Worm (Caenorhabditis elegans): Measurements from ENCODE around the gene F41B4.1.
A peak's percentile ranks its signal among the peaks of the same experiment; 100 is the strongest.
"Not testable (repeated sequence)": the region's sequence is repeated elsewhere in the genome, so short reads cannot be mapped to it uniquely, and the experiment has no call there.

F41B4.1 gene

ce11 chrX:6825840-6826239 is at the start of gene F41B4.1:
TSS of gene F41B4.1 (minus strand) at chrX:6825862.
- TF ChIP-seq hlh-30 (tag; optimal IDR thresholded peaks at IDR 0.05; ENCODE audit: insufficient read depth), result peak; percentile 14
- peak; percentile 55 for TF ChIP-seq nhr-11 (tag; optimal IDR thresholded peaks at IDR 0.05)
- TF ChIP-seq dmd-6 (GFP tag; IDR thresholded peaks at IDR 0.05), result peak; percentile 11; the same call in 1 of the 2 replicates
- no peak for TF ChIP-seq nhr-28 (tag; optimal IDR thresholded peaks at IDR 0.05)
- TF ChIP-seq zip-11 (GFP tag; IDR thresholded peaks at IDR 0.05), result no peak
- TF ChIP-seq cey-2 (tag; optimal IDR thresholded peaks at IDR 0.05; ENCODE audit: borderline replicate concordance, insufficient read depth), result no peak
- TF ChIP-seq daf-16 (GFP tag; optimal IDR thresholded peaks at IDR 0.05), result peak in 1 of 2 experiments; percentile 82
- no peak for TF ChIP-seq daf-16 (tag; optimal IDR thresholded peaks at IDR 0.05)
- 0 out of 2 replicates have a peak, but pooled peaks have one; percentile 20 for TF ChIP-seq ZK337.2 (GFP tag; IDR thresholded peaks at IDR 0.05)
- TF ChIP-seq snpc-1.2 (GFP tag; IDR thresholded peaks at IDR 0.05), result no peak
- no peak for TF ChIP-seq F10B5.3 (tag; optimal IDR thresholded peaks at IDR 0.05)
- TF ChIP-seq fos-1 (tag; optimal IDR thresholded peaks at IDR 0.05), result no peak
- peak; percentile 69 for TF ChIP-seq hlh-11 (tag; optimal IDR thresholded peaks at IDR 0.05)
- TF ChIP-seq ceh-20 (GFP tag; IDR thresholded peaks at IDR 0.05), result 0 out of 2 replicates have a peak, but pooled peaks have one; percentile 54

ce11 chrX:6875273-6875672 is 49.6 kb upstream of the F41B4.1 start:
- peak in 1 of 2 experiments; percentile 0 for TF ChIP-seq unc-62 (GFP tag; optimal IDR thresholded peaks at IDR 0.05 in 1 of 2)
- TF ChIP-seq unc-62 (tag; optimal IDR thresholded peaks at IDR 0.05), result no peak
- TF ChIP-seq rbr-2 (tag; optimal IDR thresholded peaks at IDR 0.05), result no peak
- TF ChIP-seq Y5F2A.4 (GFP tag; optimal IDR thresholded peaks at IDR 0.05), result no peak
- TF ChIP-seq nhr-77 (tag; optimal IDR thresholded peaks at IDR 0.05), result no peak
- TF ChIP-seq egl-43 (GFP tag; IDR thresholded peaks at IDR 0.05), result no peak
- TF ChIP-seq hmg-1.1 (GFP tag; IDR thresholded peaks at IDR 0.05), result no peak
- TF ChIP-seq lsy-2 (tag; optimal IDR thresholded peaks at IDR 0.05), result no peak
- TF ChIP-seq mxl-2 (GFP tag; conservative IDR thresholded peaks at IDR 0.05), result no peak
- peak; percentile 80 for TF ChIP-seq set-16 (GFP tag; IDR thresholded peaks at IDR 0.05)

DNA sequence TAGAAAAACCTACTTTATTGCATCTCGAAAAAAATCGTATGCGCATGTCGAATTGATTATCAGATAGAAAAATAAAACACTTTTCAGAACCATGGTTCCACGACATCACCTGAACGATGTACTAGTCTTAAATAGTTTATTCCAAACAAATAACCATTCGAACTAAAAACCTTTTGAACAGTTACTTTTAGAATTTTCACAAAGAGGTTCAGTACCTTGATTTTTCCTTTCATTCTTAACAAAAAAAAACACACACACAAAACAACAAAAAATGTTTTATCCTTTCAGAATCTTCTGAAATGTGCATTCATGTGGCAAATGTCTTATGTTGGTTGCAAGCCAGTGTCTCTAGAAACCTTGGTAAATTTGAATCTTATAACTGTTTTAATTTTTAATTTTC is 49.1 kb upstream of the F41B4.1 start, which contains the start of gene F41C6.4:
Gene F41C6.4, minus strand, starts transcription at position 101 of the 400 bp plus-strand sequence.
- no peak for TF ChIP-seq hmg-1.1 (GFP tag; IDR thresholded peaks at IDR 0.05)
- no peak for TF ChIP-seq gei-8 (GFP tag; optimal IDR thresholded peaks at IDR 0.05)
- TF ChIP-seq php-3 (GFP tag; IDR thresholded peaks at IDR 0.05), result no peak
- TF ChIP-seq zip-2 (tag; optimal IDR thresholded peaks at IDR 0.05), result no peak
- no peak for TF ChIP-seq set-16 (GFP tag; IDR thresholded peaks at IDR 0.05)
- no peak for TF ChIP-seq dpl-1 (GFP tag; optimal IDR thresholded peaks at IDR 0.05)
- no peak for TF ChIP-seq ctbp-1 (GFP tag; IDR thresholded peaks at IDR 0.05)
- TF ChIP-seq spr-3 (GFP tag; optimal IDR thresholded peaks at IDR 0.05), result no peak
- TF ChIP-seq nhr-237 (tag; optimal IDR thresholded peaks at IDR 0.05), result no peak
- TF ChIP-seq pha-4 (GFP tag; IDR thresholded peaks at IDR 0.05), result no peak
- no peak for TF ChIP-seq pha-4 (tag; optimal IDR thresholded peaks at IDR 0.05)

- not testable (repeated sequence) for TF ChIP-seq nhr-11 (tag; optimal IDR thresholded peaks at IDR 0.05); unc-62 (GFP tag; optimal IDR thresholded peaks at IDR 0.05 in 1 of 2); unc-62 (tag; optimal IDR thresholded peaks at IDR 0.05); attf-4 (tag; optimal IDR thresholded peaks at IDR 0.05)
These were observed 43.0 kb upstream of the F41B4.1 start, which contains the start of gene C53B7.6 for ce11 chrX:6868669-6869068. TSS of gene C53B7.6 (minus strand) at chrX:6868769.

DNA sequence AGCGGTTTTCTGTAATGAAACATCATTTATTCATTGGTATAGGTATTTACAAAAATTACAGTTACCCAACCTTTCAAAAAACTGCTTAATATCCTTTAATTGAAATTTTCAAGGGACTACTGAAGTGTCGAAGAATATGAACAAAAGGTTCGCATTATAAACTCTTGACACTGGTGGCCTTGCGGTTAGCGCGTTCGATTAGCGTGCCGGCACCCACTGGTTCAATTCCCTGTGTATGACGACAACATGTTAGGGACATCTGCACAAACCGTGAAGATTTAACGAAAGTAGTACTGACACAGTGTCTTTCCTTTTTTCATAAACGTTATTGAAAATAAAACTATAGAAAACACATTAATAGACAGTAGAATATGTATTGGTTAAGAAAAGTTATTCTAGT is 42.0 kb upstream of the F41B4.1 start:
- TF ChIP-seq dve-1 (tag; optimal IDR thresholded peaks at IDR 0.05; ENCODE audit: insufficient read depth), result peak; percentile 72
- peak; percentile 60; the same call in 1 of the 2 replicates for TF ChIP-seq mdt-29 (GFP tag; IDR thresholded peaks at IDR 0.05)
- peak; percentile 70 for TF ChIP-seq gei-8 (GFP tag; optimal IDR thresholded peaks at IDR 0.05)
- peak; percentile 47; the same call in 1 of the 2 replicates for TF ChIP-seq D1046.2 (GFP tag; IDR thresholded peaks at IDR 0.05)
- peak; percentile 90 for TF ChIP-seq nhr-41 (GFP tag; IDR thresholded peaks at IDR 0.05)
- peak in 1 of 2 experiments; percentile 53 for TF ChIP-seq unc-62 (GFP tag; optimal IDR thresholded peaks at IDR 0.05 in 1 of 2)
- TF ChIP-seq unc-62 (tag; optimal IDR thresholded peaks at IDR 0.05), result no peak
- TF ChIP-seq spr-3 (GFP tag; optimal IDR thresholded peaks at IDR 0.05), result peak; percentile 67
- TF ChIP-seq mes-2 (tag; optimal IDR thresholded peaks at IDR 0.05; ENCODE audit: poor library complexity, severe bottlenecking), result peak; percentile 85
- TF ChIP-seq ZK337.2 (GFP tag; IDR thresholded peaks at IDR 0.05), result 0 out of 2 replicates have a peak, but pooled peaks have one; percentile 4
- TF ChIP-seq saeg-2 (GFP tag; IDR thresholded peaks at IDR 0.05), result peak; percentile 36; the same call in 1 of the 2 replicates
- no peak for TF ChIP-seq cey-2 (tag; optimal IDR thresholded peaks at IDR 0.05; ENCODE audit: borderline replicate concordance, insufficient read depth)
- peak; percentile 89 for TF ChIP-seq duxl-1 (tag; optimal IDR thresholded peaks at IDR 0.05; ENCODE audit: poor library complexity)
- peak; percentile 25; the same call in 1 of the 2 replicates for TF ChIP-seq zfp-3 (GFP tag; conservative IDR thresholded peaks at IDR 0.05)
- TF ChIP-seq lin-39 (tag; optimal IDR thresholded peaks at IDR 0.05), result no peak
